Worm (Caenorhabditis elegans) whole organism, L3 larva: ENCODE data around the gene Y49E10.10.

ENCODE experiments used
- ceh-28 ChIP-seq: fragments of 150-350 bp; optimal IDR thresholded peaks from 2 replicates; lab custom pipeline; 2014; ENCODE audit warnings: missing biosample characterization, missing genetic modification reagents, missing genetic modification characterization
- ceh-82 ChIP-seq: fragments of 150-350 bp; optimal IDR thresholded peaks from 2 replicates; lab custom pipeline; 2014; ENCODE audit warnings: missing biosample characterization, missing genetic modification characterization
- ceh-9 ChIP-seq: sonication (generic microtip); optimal IDR thresholded peaks from 2 replicates; lab custom pipeline; 2018; ENCODE audit warnings: missing biosample characterization, missing genetic modification characterization
- elt-3 ChIP-seq, 3 experiments: fragments of 150-350 bp in 1 of 3; sonication (generic microtip) in 2 of 3; optimal IDR thresholded peaks; 2 replicates in 2 of 3; 4 replicates in 1 of 3; lab custom pipeline; 2014 to 2017; ENCODE audit warnings: missing biosample characterization in 3 of 3, missing genetic modification characterization in 3 of 3
- fkh-10 ChIP-seq: sonication (generic microtip); optimal IDR thresholded peaks from 2 replicates; lab custom pipeline; 2017; ENCODE audit warnings: missing biosample characterization, missing genetic modification reagents, missing genetic modification characterization
- lin-39 ChIP-seq: fragments of 150-350 bp; optimal IDR thresholded peaks from 2 replicates; lab custom pipeline; 2018; ENCODE audit warnings: missing biosample characterization, missing genetic modification reagents, missing genetic modification characterization
- mdl-1 ChIP-seq: fragments of 150-350 bp; optimal IDR thresholded peaks from 2 replicates; lab custom pipeline; 2014; ENCODE audit warnings: missing biosample characterization, missing genetic modification characterization
- nhr-11 ChIP-seq: fragments of 150-350 bp; optimal IDR thresholded peaks from 2 replicates; lab custom pipeline; 2014; ENCODE audit warnings: missing biosample characterization, missing genetic modification characterization
- pha-4 ChIP-seq: fragments of 150-350 bp; optimal IDR thresholded peaks from 2 replicates; lab custom pipeline; 2014; ENCODE audit warnings: missing biosample characterization, missing genetic modification reagents, missing genetic modification characterization
- pqm-1 ChIP-seq: fragments of 150-350 bp; optimal IDR thresholded peaks from 2 replicates; lab custom pipeline; 2017; ENCODE audit warnings: missing biosample characterization, missing genetic modification characterization, inconsistent platforms
- snpc-4 ChIP-seq: fragments of 150-350 bp; optimal IDR thresholded peaks from 2 replicates; lab custom pipeline; 2014; ENCODE audit warnings: missing biosample characterization, missing genetic modification characterization
- tbx-2 ChIP-seq: sonication (generic microtip); optimal IDR thresholded peaks from 2 replicates; lab custom pipeline; 2016; ENCODE audit warnings: mild to moderate bottlenecking, missing genetic modification characterization, missing compliant biosample characterization
- unc-39 ChIP-seq: sonication (generic microtip); optimal IDR thresholded peaks from 4 replicates; lab custom pipeline; 2017; ENCODE audit warnings: missing biosample characterization, missing genetic modification characterization

DNA sequence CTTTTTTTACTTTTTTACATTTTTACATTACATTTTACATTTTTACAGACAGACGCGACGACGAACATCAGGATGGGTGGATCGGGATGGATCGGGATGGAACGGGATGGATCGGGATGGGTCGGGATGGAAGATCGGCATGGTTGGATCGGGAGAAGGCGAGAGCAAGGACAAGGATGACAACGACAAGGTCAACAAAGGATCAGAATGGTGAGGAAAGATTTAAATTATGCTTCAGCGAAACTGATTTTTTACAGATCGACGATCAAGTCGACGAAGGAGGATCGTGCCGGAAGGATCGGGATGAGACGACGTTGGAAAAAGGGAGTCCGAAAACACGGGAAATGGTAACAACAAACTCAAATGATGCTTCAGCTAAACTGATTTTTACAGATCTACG, 7.2 kb upstream of the Y49E10.10 start:
- TF ChIP-seq unc-39 = no peak
- TF ChIP-seq ceh-9 = no peak
- no peak for TF ChIP-seq elt-3 (tag; optimal IDR thresholded peaks at IDR 0.05; lab: Kevin White, UChicago)
- no peak for TF ChIP-seq fkh-10 (GFP tag; lab: Kevin White, UChicago)
- TF ChIP-seq mdl-1 = no peak
- no peak for TF ChIP-seq ceh-28 (tag; lab: Kevin White, UChicago)
- no peak for TF ChIP-seq pqm-1 (tag; lab: Kevin White, UChicago)
- no peak for TF ChIP-seq tbx-2 (tag; lab: Kevin White, UChicago)
- TF ChIP-seq ceh-82 (tag; lab: Kevin White, UChicago) = no peak
- TF ChIP-seq lin-39 (tag; lab: Kevin White, UChicago) = no peak
- TF ChIP-seq pha-4 (tag; lab: Kevin White, UChicago) = no peak
- TF ChIP-seq nhr-11 (tag; lab: Kevin White, UChicago) = no peak
- no peak for TF ChIP-seq snpc-4 (tag; lab: Kevin White, UChicago)
